Worm (Caenorhabditis elegans) whole organism, midembryonic: ENCODE data around the gene prx-2.

ENCODE experiments used
- T22C8.4 ChIP-seq: fragments of 200-800 bp; sonication (Bioruptor generic); IDR thresholded peaks from 2 replicates; pipeline ENCODE4 v1.3.6; 2022; ENCODE audit warnings: missing genetic modification characterization, missing compliant biosample characterization
- cog-1 ChIP-seq: sonication (generic microtip); optimal IDR thresholded peaks from 2 replicates; lab custom pipeline; 2016; ENCODE audit warnings: missing genetic modification characterization, missing compliant biosample characterization
- flt-1 ChIP-seq: fragments of 200-800 bp; sonication (Bioruptor generic); IDR thresholded peaks from 2 replicates; pipeline ENCODE4 v1.3.6; 2022; ENCODE audit warnings: missing genetic modification characterization, missing compliant biosample characterization
- klf-2 ChIP-seq: fragments of 200-800 bp; sonication (Bioruptor generic); conservative IDR thresholded peaks from 2 replicates; pipeline ENCODE4 v1.3.6; 2022; ENCODE audit warnings: missing genetic modification reagents, missing genetic modification characterization, missing compliant biosample characterization
- ref-1 ChIP-seq: fragments of 200-800 bp; sonication (Bioruptor generic); conservative IDR thresholded peaks from 2 replicates; pipeline ENCODE4 v1.3.6; 2022; ENCODE audit warnings: missing genetic modification reagents, missing genetic modification characterization, missing compliant biosample characterization
- ztf-23 ChIP-seq: fragments of 200-800 bp; sonication (Bioruptor generic); IDR thresholded peaks from 2 replicates; pipeline ENCODE4 v1.3.6; 2022; ENCODE audit warnings: missing genetic modification reagents, missing genetic modification characterization, missing compliant biosample characterization

ce11 chrIV:11623759-11624287 is 20.1 kb upstream of the prx-2 start:
- no peak for TF ChIP-seq klf-2
- TF ChIP-seq flt-1 (GFP tag; lab: Robert Waterston, UW) = no peak
- no peak for TF ChIP-seq ztf-23
- TF ChIP-seq ref-1 (GFP tag; lab: Robert Waterston, UW) = no peak
- no peak for TF ChIP-seq cog-1 (tag; lab: Kevin White, UChicago)
- TF ChIP-seq T22C8.4 (GFP tag; lab: Robert Waterston, UW) = no peak
